Worm (Caenorhabditis elegans) whole organism, late embryonic: Measurements from ENCODE around the gene F48B9.8.

ENCODE experiments used
- C08G9.2 ChIP-seq: sonication (generic microtip); optimal IDR thresholded peaks from 2 replicates; lab custom pipeline; 2016; ENCODE audit warnings: mild to moderate bottlenecking, missing genetic modification characterization, moderate library complexity, missing compliant biosample characterization
- C38D4.7 ChIP-seq: fragments of 200-800 bp; sonication (Bioruptor generic); optimal IDR thresholded peaks from 2 replicates; lab custom pipeline; 2018; ENCODE audit warnings: mild to moderate bottlenecking, missing genetic modification characterization, moderate library complexity, missing compliant biosample characterization
- F13H6.1 ChIP-seq: sonication (generic microtip); optimal IDR thresholded peaks from 2 replicates; lab custom pipeline; 2016; ENCODE audit warnings: missing genetic modification characterization, missing compliant biosample characterization
- K02D7.2 ChIP-seq: sonication (generic microtip); optimal IDR thresholded peaks from 2 replicates; lab custom pipeline; 2017; ENCODE audit warnings: mild to moderate bottlenecking, missing genetic modification characterization, missing compliant biosample characterization
- ama-1 ChIP-seq: fragments of 150-350 bp; optimal IDR thresholded peaks from 2 replicates; lab custom pipeline; 2014
- ceh-18 ChIP-seq: sonication (generic microtip); optimal IDR thresholded peaks from 2 replicates; lab custom pipeline; 2016; ENCODE audit warnings: missing genetic modification characterization, missing compliant biosample characterization
- ceh-2 ChIP-seq: sonication (generic microtip); optimal IDR thresholded peaks from 2 replicates; lab custom pipeline; 2016; ENCODE audit warnings: missing genotype, missing genetic modification characterization, missing compliant biosample characterization
- ceh-22 ChIP-seq: sonication (generic microtip); optimal IDR thresholded peaks from 2 replicates; lab custom pipeline; 2017; ENCODE audit warnings: missing biosample characterization, missing genetic modification characterization
- ceh-24 ChIP-seq: sonication (generic microtip); optimal IDR thresholded peaks from 2 replicates; lab custom pipeline; 2016; ENCODE audit warnings: mild to moderate bottlenecking, missing genetic modification characterization, missing compliant biosample characterization
- ceh-30 ChIP-seq: fragments of 150-350 bp; optimal IDR thresholded peaks from 2 replicates; lab custom pipeline; 2014; ENCODE audit warnings: missing biosample characterization, missing genetic modification characterization
- ceh-31 ChIP-seq: sonication (generic microtip); optimal IDR thresholded peaks from 2 replicates; lab custom pipeline; 2016; ENCODE audit warnings: missing genetic modification characterization, missing compliant biosample characterization
- ceh-34 ChIP-seq: sonication (generic microtip); optimal IDR thresholded peaks from 2 replicates; lab custom pipeline; 2016; ENCODE audit warnings: mild to moderate bottlenecking, missing genetic modification characterization, missing compliant biosample characterization
- ceh-45 ChIP-seq: fragments of 200-800 bp; sonication (Bioruptor generic); IDR thresholded peaks from 2 replicates; pipeline ENCODE4 v1.3.6; 2022; ENCODE audit warnings: missing genetic modification reagents, missing genetic modification characterization, missing compliant biosample characterization
- ceh-9 ChIP-seq: sonication (generic microtip); optimal IDR thresholded peaks from 2 replicates; lab custom pipeline; 2016; ENCODE audit warnings: mild to moderate bottlenecking, missing genetic modification characterization, inconsistent platforms, missing compliant biosample characterization
- che-1 ChIP-seq: sonication (generic microtip); optimal IDR thresholded peaks from 2 replicates; lab custom pipeline; 2016; ENCODE audit warnings: mild to moderate bottlenecking, missing genetic modification characterization, missing compliant biosample characterization
- dmd-4 ChIP-seq: sonication (generic microtip); optimal IDR thresholded peaks from 2 replicates; lab custom pipeline; 2016; ENCODE audit warnings: borderline replicate concordance, missing genetic modification characterization, missing compliant biosample characterization
- elt-2 ChIP-seq: sonication (generic microtip); optimal IDR thresholded peaks from 2 replicates; lab custom pipeline; 2016; ENCODE audit warnings: missing genetic modification reagents, missing genetic modification characterization, missing compliant biosample characterization
- ets-4 ChIP-seq: sonication (generic microtip); optimal IDR thresholded peaks from 2 replicates; lab custom pipeline; 2016; ENCODE audit warnings: missing genetic modification characterization, missing compliant biosample characterization
- fax-1 ChIP-seq: sonication (generic microtip); optimal IDR thresholded peaks from 2 replicates; lab custom pipeline; 2016; ENCODE audit warnings: missing genotype, missing genetic modification characterization, missing compliant biosample characterization
- fkh-10 ChIP-seq: fragments of 150-350 bp; optimal IDR thresholded peaks from 2 replicates; lab custom pipeline; 2014; ENCODE audit warnings: missing biosample characterization, missing genetic modification reagents, missing genetic modification characterization
- fkh-6 ChIP-seq: sonication (generic microtip); optimal IDR thresholded peaks from 2 replicates; lab custom pipeline; 2016; ENCODE audit warnings: missing genetic modification characterization, missing compliant biosample characterization
- hlh-13 ChIP-seq: fragments of 200-800 bp; sonication (Bioruptor generic); optimal IDR thresholded peaks from 2 replicates; lab custom pipeline; 2018; ENCODE audit warnings: mild to moderate bottlenecking, missing genetic modification characterization, missing compliant biosample characterization
- hlh-15 ChIP-seq: sonication (generic microtip); optimal IDR thresholded peaks from 2 replicates; lab custom pipeline; 2016; ENCODE audit warnings: missing genetic modification characterization, missing compliant biosample characterization
- hlh-30 ChIP-seq: sonication (generic microtip); optimal IDR thresholded peaks from 2 replicates; lab custom pipeline; 2017; ENCODE audit warnings: antibody characterized with exemption, missing genetic modification characterization, missing compliant biosample characterization; ENCODE audit not compliant: insufficient read depth
- hlh-8 ChIP-seq: sonication (generic microtip); optimal IDR thresholded peaks from 2 replicates; lab custom pipeline; 2016; ENCODE audit warnings: missing genotype, missing genetic modification characterization, missing compliant biosample characterization
- madf-2 ChIP-seq: sonication (generic microtip); optimal IDR thresholded peaks from 2 replicates; lab custom pipeline; 2017; ENCODE audit warnings: missing genetic modification characterization, missing compliant biosample characterization
- mec-3 ChIP-seq: sonication (generic microtip); optimal IDR thresholded peaks from 2 replicates; lab custom pipeline; 2016; ENCODE audit warnings: borderline replicate concordance, missing genetic modification characterization, missing compliant biosample characterization
- nhr-11 ChIP-seq: fragments of 150-350 bp; optimal IDR thresholded peaks from 2 replicates; lab custom pipeline; 2014; ENCODE audit warnings: missing biosample characterization, missing genetic modification characterization
- pha-2 ChIP-seq: sonication (generic microtip); optimal IDR thresholded peaks from 2 replicates; lab custom pipeline; 2017; ENCODE audit warnings: mild to moderate bottlenecking, missing genetic modification characterization, missing compliant biosample characterization
- pha-4 ChIP-seq: fragments of 150-350 bp; optimal IDR thresholded peaks from 2 replicates; lab custom pipeline; 2018; ENCODE audit warnings: missing biosample characterization, missing genetic modification reagents, missing genetic modification characterization
- sdc-2 ChIP-seq: sonication (generic microtip); optimal IDR thresholded peaks from 2 replicates; lab custom pipeline; 2016; ENCODE audit warnings: missing genotype, missing genetic modification characterization, missing compliant biosample characterization
- sox-2 ChIP-seq: fragments of 200-800 bp; sonication (Bioruptor generic); IDR thresholded peaks from 2 replicates; pipeline ENCODE4 v1.3.6; 2022; ENCODE audit warnings: missing genetic modification reagents, missing genetic modification characterization, missing compliant biosample characterization
- sox-4 ChIP-seq: sonication (generic microtip); optimal IDR thresholded peaks from 2 replicates; lab custom pipeline; 2017; ENCODE audit warnings: mild to moderate bottlenecking, missing genetic modification characterization, inconsistent platforms, missing compliant biosample characterization
- syd-9 ChIP-seq: sonication (generic microtip); optimal IDR thresholded peaks from 2 replicates; lab custom pipeline; 2016; ENCODE audit warnings: mild to moderate bottlenecking, missing genetic modification characterization, moderate library complexity, missing compliant biosample characterization
- tbx-2 ChIP-seq: sonication (generic microtip); optimal IDR thresholded peaks from 2 replicates; lab custom pipeline; 2016; ENCODE audit warnings: missing genetic modification characterization, missing compliant biosample characterization
- unc-3 ChIP-seq, 2 experiments: fragments of 200-800 bp in 1 of 2; sonication (Bioruptor generic) in 1 of 2; sonication (generic microtip) in 1 of 2; conservative IDR thresholded peaks in 1 of 2; optimal IDR thresholded peaks in 1 of 2; 2 replicates each; pipeline versions ENCODE4 v1.3.6 to Lab custom; 2016 to 2022; ENCODE audit warnings: missing compliant biosample characterization in 2 of 2, missing genetic modification characterization in 2 of 2, missing genetic modification reagents in 1 of 2
- unc-55 ChIP-seq: sonication (generic microtip); optimal IDR thresholded peaks from 2 replicates; lab custom pipeline; 2017; ENCODE audit warnings: missing biosample characterization, missing genetic modification reagents, missing genetic modification characterization
- zip-5 ChIP-seq: sonication (generic microtip); optimal IDR thresholded peaks from 2 replicates; lab custom pipeline; 2016; ENCODE audit warnings: missing genetic modification characterization, missing compliant biosample characterization

The F48B9.8 gene

DNA sequence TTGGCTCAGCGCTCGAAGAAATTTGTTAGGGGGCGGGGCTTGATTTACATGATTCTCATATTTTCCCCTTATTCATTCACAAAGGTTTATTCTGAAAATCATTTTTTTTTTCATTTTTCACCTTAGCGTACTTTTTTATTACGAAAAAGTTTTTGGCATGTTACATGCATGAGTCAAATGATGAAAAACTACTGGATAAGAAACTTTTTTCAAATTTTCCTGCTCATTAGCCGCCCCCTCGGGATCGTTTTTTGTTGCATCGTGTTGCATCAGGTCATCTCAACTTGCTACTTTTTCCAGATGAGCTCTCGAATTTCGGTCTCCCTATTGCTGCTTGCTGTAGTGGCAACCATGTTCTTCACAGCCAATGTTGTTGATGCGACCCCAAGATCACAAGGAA, 13.1 kb downstream of the F48B9.8 start, which contains the start of gene pdf-2:
TSS of gene pdf-2 (plus strand) at position 301 of the 400 bp plus-strand sequence.
- TF ChIP-seq sox-2 (GFP tag; lab: Robert Waterston, UW) (no peak), unc-3 (GFP tag; conservative IDR thresholded peaks at IDR 0.05; lab: Robert Waterston, UW) (no peak), unc-3 (tag; optimal IDR thresholded peaks at IDR 0.05; lab: Kevin White, UChicago) (no peak), pha-2 (tag; lab: Kevin White, UChicago) (no peak)
- TF ChIP-seq, all 69 proteins: peak for 0

DNA sequence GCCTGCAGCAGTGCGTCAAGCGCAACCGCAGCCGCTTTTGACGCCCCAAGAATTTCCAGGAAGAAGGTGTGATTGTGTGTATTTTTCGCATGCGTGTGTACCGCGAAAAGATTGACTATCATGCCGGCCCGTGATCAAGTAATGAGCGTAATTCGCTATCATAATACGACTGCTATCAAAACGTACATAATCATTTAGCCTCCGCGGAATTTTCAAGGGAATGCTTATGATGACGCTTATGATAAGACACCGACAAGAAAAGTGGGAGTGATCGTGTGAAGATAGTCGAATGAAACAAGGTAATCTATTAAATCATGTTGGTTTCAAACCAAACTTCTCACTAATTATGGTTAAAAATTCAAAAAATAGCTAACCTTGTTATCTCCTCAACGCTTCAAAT, 18.4 kb downstream of the F48B9.8 start:
- TF ChIP-seq C38D4.7 (GFP tag; lab: Kevin White, UChicago) (no peak), elt-2 (tag; lab: Kevin White, UChicago) (peak; percentile 17)
- TF ChIP-seq, all 69 proteins: peak for 1

DNA sequence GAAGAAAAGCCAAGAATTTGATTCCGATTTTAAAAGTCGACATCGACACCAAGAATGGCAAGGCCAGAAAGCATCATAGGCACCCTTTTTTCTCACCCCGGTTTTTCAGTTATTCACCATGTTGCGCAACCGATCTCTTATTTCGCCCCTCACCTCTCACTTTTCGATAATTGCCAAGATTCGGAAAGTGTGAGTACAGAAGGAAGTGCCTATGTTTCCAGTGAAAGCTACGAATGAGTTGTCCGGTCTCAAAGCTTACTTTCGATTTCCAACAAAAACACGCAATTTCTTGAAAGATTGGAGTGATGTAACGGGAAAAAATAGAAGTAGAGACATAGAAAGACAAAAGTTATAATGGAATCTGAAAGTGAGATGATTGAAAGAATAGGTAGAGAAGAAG, 22.4 kb downstream of the F48B9.8 start:
- TF ChIP-seq che-1 (no peak), mec-3 (tag; lab: Kevin White, UChicago) (no peak), ceh-22 (no peak), ama-1 (no peak), ceh-34 (no peak), elt-2 (tag; lab: Kevin White, UChicago) (no peak), pha-4 (no peak), K02D7.2 (tag; lab: Kevin White, UChicago) (no peak), C08G9.2 (no peak), fax-1 (tag; lab: Kevin White, UChicago) (no peak), unc-55 (GFP tag; lab: Kevin White, UChicago) (no peak), ets-4 (tag; lab: Kevin White, UChicago) (no peak), hlh-30 (no peak)

DNA sequence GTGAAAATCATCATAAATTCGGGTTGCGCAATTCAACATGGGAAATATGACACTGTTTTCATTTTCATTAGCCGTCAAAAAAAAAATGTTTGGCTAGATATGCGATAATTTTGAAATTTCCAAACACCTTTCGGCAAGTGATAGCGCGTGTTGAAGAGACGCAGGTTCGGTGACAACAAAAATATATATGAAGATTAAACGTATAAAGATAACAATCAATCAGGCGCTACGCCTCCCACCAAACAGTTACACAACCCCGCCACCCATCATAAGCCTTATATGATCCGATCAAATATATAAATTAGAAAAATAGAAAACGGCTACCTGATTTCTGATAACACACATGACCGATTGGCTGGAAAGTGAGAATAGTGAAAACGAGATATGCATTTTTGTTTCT, 24.1 kb downstream of the F48B9.8 start:
- no peak for TF ChIP-seq pha-4
- no peak for TF ChIP-seq hlh-15
- TF ChIP-seq ceh-18 (tag; lab: Kevin White, UChicago), result no peak
- TF ChIP-seq ceh-45 (GFP tag; lab: Robert Waterston, UW), result no peak
- no peak for TF ChIP-seq ceh-34
- no peak for TF ChIP-seq syd-9 (tag; lab: Kevin White, UChicago)
- no peak for TF ChIP-seq fkh-10 (GFP tag; lab: Kevin White, UChicago)
- no peak for TF ChIP-seq ceh-24
- TF ChIP-seq ceh-30 (tag; lab: Kevin White, UChicago), result no peak
- TF ChIP-seq tbx-2 (tag; lab: Kevin White, UChicago), result no peak
- no peak for TF ChIP-seq nhr-11 (tag; lab: Kevin White, UChicago)
- TF ChIP-seq elt-2 (tag; lab: Kevin White, UChicago), result no peak
- TF ChIP-seq fax-1 (tag; lab: Kevin White, UChicago), result no peak
- no peak for TF ChIP-seq dmd-4 (tag; lab: Kevin White, UChicago)

DNA sequence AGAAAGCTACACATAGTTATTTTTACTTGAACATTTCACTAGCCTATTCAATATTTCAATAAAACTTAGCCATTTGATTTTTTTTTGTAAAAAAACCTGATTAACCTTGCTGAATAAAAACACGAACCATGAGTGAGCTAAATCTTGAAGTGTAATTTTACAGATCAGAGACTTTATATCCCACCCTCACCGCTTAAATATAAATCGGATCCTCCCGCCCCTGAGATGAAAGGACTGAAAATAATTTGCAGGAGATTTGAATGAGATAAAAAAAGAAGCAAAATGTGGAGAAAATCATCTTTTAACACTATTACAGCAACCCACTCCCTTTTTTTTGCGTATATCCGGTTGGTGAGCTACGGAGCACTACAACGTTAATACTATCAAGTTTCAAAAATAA, 26.2 kb downstream of the F48B9.8 start, which contains the start of gene npax-2:
TSS of gene npax-2 (minus strand) at position 101 of the 400 bp plus-strand sequence.
- no peak for TF ChIP-seq ets-4 (tag; lab: Kevin White, UChicago)
- TF ChIP-seq ceh-24, result no peak
- no peak for TF ChIP-seq hlh-8
- no peak for TF ChIP-seq syd-9 (tag; lab: Kevin White, UChicago)
- no peak for TF ChIP-seq fkh-6 (tag; lab: Kevin White, UChicago)
- no peak for TF ChIP-seq fax-1 (tag; lab: Kevin White, UChicago)
- no peak for TF ChIP-seq ceh-31 (tag; lab: Kevin White, UChicago)
- no peak for TF ChIP-seq sox-4
- TF ChIP-seq hlh-13 (GFP tag; lab: Kevin White, UChicago), result no peak
- no peak for TF ChIP-seq ceh-2
- TF ChIP-seq madf-2 (tag; lab: Kevin White, UChicago), result no peak
- TF ChIP-seq F13H6.1 (tag; lab: Kevin White, UChicago), result no peak
- no peak for TF ChIP-seq sdc-2
- TF ChIP-seq ceh-9 (tag; lab: Kevin White, UChicago), result no peak
- TF ChIP-seq zip-5 (tag; lab: Kevin White, UChicago), result no peak
- no peak for TF ChIP-seq pha-4
- TF ChIP-seq nhr-11 (tag; lab: Kevin White, UChicago), result no peak
- TF ChIP-seq C08G9.2, result no peak
